Fruit fly (Drosophila melanogaster): ENCODE results near the gene CG12375.

The CG12375 gene

DNA sequence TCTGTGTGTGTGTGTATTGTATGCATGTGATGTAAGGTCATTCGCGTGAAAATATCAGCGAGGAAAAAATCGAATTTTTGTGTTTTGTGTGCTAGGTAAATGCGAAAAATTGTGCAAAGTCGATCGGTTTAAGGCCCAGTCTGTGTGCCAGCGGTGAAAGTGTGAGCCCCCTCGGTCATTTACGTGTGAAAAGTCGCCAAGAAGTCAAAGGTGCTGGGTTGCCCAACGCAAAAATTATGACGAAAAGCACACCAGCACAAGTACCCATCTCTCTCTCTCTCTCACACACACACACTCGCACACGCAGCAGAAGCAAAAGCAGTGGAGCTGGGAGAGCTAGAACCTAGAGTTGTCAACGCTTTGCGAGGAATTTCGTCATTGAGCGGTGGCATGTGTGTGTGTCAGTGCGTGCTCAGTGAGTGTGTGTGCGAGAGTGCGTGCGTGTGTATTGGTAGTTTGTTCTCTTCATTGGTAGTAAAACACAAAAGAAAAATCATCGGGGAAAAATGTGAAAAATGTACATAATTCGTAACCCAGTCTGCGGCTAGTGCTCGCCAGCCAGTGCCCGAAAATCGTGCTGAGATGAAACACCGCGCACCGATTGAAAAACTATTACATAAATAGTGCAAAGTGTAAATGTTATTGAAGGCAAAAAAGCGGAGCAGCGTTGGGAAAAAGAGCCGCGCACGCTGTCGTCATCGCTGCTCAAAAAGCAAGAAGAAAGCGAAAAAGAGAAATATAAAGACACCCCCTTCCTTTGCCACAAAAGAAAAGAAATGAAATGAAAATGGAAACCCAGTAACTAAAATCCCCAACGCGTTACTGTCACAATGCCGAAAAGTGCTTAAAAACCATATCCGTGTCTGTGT is 43.0 kb downstream of the CG12375 start (continued):
- TF ChIP-seq ERR (GFP tag; optimal IDR thresholded peaks at IDR 0.05), result no peak

DNA sequence CACCGCTTCAGTTG is 43.5 kb downstream of the CG12375 start, which contains the start of gene Bsg:
Gene Bsg (plus strand): TSS at position 8 of the 14 bp plus-strand sequence.
- TF ChIP-seq Doc3 (GFP tag; IDR thresholded peaks at IDR 0.05; ENCODE audit: partially characterized antibody) (peak; percentile 27; the same call in 1 of the 3 replicates), bowl (GFP tag; IDR thresholded peaks at IDR 0.05) (no peak)

DNA sequence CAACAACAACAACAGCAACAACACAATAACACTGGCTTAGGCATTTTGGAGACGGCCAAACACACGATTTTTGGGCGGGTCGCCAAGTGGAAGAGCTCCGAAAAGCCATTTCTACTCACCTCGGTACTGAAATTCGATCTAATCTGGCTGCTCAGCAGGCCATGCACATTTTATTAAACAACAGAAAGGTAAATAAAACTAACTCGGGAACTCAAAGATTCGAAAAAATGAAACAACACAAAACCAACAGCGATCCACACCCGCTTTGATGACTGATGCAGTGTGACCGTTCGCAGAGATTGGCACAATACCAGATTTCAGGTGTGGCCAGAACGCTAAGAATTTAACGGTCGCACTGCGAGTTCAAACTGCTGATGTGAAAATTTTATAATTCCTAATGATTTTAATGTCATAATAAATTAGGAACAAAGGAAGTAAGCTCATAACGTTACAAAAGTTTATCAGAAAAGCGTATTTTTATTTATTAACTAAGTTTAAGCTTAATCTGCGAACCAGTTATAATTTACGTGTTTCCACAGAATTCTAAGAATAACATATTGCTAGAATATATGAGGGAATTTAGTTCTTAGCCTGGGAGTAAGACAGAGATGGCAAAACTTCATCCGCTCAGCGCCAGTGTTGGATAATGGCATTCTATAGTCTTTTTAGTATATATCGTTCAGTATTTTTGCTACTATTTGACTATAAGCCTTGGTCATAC is 43.8 kb downstream of the CG12375 start, which contains the start of gene Mcr:
Gene Mcr (minus strand): TSS at position 291 of the 721 bp plus-strand sequence.
- peak; percentile 21; the same call in 1 of the 2 replicates for TF ChIP-seq Drgx (GFP tag; IDR thresholded peaks at IDR 0.05)
- TF ChIP-seq Ets97D (GFP tag; optimal IDR thresholded peaks at IDR 0.05), result peak; percentile 75
- TF ChIP-seq zfh2 (GFP tag; optimal IDR thresholded peaks at IDR 0.05), result peak; percentile 11
- peak; percentile 28 for TF ChIP-seq Bgb (GFP tag; IDR thresholded peaks at IDR 0.05; ENCODE audit: partially characterized antibody)
- peak; percentile 31 for TF ChIP-seq CG12391 (tag; optimal IDR thresholded peaks at IDR 0.05)
- TF ChIP-seq gem (tag; optimal IDR thresholded peaks at IDR 0.05), result peak; percentile 28
- TF ChIP-seq CG15696 (tag; optimal IDR thresholded peaks at IDR 0.05), result no peak
- TF ChIP-seq CG10321 (GFP tag; IDR thresholded peaks at IDR 0.05), result peak; percentile 53; the same call in 1 of the 2 replicates
- TF ChIP-seq Opbp (GFP tag; IDR thresholded peaks at IDR 0.05; ENCODE audit: partially characterized antibody), result peak; percentile 50; the same call in 1 of the 3 replicates
- TF ChIP-seq hth (optimal IDR thresholded peaks at IDR 0.05), result no peak
- peak; percentile 7 for TF ChIP-seq grau (tag; optimal IDR thresholded peaks at IDR 0.05)
- no peak for TF ChIP-seq CG6689 (GFP tag; IDR thresholded peaks at IDR 0.05)
- TF ChIP-seq mam (GFP tag; optimal IDR thresholded peaks at IDR 0.05), result peak; percentile 18
- peak; percentile 26 for TF ChIP-seq CG12104 (GFP tag; optimal IDR thresholded peaks at IDR 0.05)
- TF ChIP-seq vvl (GFP tag; IDR thresholded peaks at IDR 0.05), result 0 out of 2 replicates have a peak, but pooled peaks have one; percentile 26
- peak; percentile 60 for TF ChIP-seq MESR4 (GFP tag; optimal IDR thresholded peaks at IDR 0.05)
- TF ChIP-seq BtbVII (GFP tag; optimal IDR thresholded peaks at IDR 0.05), result no peak
- TF ChIP-seq CG7786 (GFP tag; optimal IDR thresholded peaks at IDR 0.05), result peak; percentile 11
- TF ChIP-seq btn (GFP tag; optimal IDR thresholded peaks at IDR 0.05), result peak; percentile 2
- no peak for TF ChIP-seq CG33557 (GFP tag; optimal IDR thresholded peaks at IDR 0.05)
- TF ChIP-seq NC2α (GFP tag; optimal IDR thresholded peaks at IDR 0.05), result no peak
- TF ChIP-seq Hsf (GFP tag; optimal IDR thresholded peaks at IDR 0.05), result peak; percentile 19
- TF ChIP-seq ems (GFP tag; optimal IDR thresholded peaks at IDR 0.05), result peak; percentile 8
- no peak for TF ChIP-seq CG10147 (GFP tag; optimal IDR thresholded peaks at IDR 0.05)
- peak; percentile 34; the same call in 1 of the 2 replicates for TF ChIP-seq CG42726 (GFP tag; IDR thresholded peaks at IDR 0.05; ENCODE audit: partially characterized antibody)
- peak; percentile 13; the same call in 1 of the 3 replicates for TF ChIP-seq CG34422 (GFP tag; IDR thresholded peaks at IDR 0.05)
- TF ChIP-seq Xbp1 (GFP tag; optimal IDR thresholded peaks at IDR 0.05), result peak; percentile 33
- TF ChIP-seq Dip3 (GFP tag; optimal IDR thresholded peaks at IDR 0.05), result peak; percentile 26
- TF ChIP-seq ssp (GFP tag; IDR thresholded peaks at IDR 0.05), result peak; percentile 29; the same call in 1 of the 2 replicates
- no peak for TF ChIP-seq tll (GFP tag; optimal IDR thresholded peaks at IDR 0.05)
- peak; percentile 48 for TF ChIP-seq nmo (GFP tag; optimal IDR thresholded peaks at IDR 0.05)
- 0 out of 2 replicates have a peak, but pooled peaks have one; percentile 26 for TF ChIP-seq sisA (GFP tag; IDR thresholded peaks at IDR 0.05)
- no peak for TF ChIP-seq crol (GFP tag; IDR thresholded peaks at IDR 0.05)
- peak; percentile 57 for TF ChIP-seq unc-4 (GFP tag; IDR thresholded peaks at IDR 0.05; ENCODE audit: partially characterized antibody)
- peak; percentile 28 for TF ChIP-seq sens (GFP tag)
- TF ChIP-seq Pdp1 (GFP tag; optimal IDR thresholded peaks at IDR 0.05), result peak in 1 of 2 experiments; percentile 42
- TF ChIP-seq Sin3A (optimal IDR thresholded peaks at IDR 0.05), result peak; percentile 85
- no peak for TF ChIP-seq grn (GFP tag; optimal IDR thresholded peaks at IDR 0.05)
- TF ChIP-seq Mes4 (GFP tag; optimal IDR thresholded peaks at IDR 0.05), result no peak
- no peak for TF ChIP-seq lov (optimal IDR thresholded peaks at IDR 0.05)
- TF ChIP-seq lov (GFP tag; IDR thresholded peaks at IDR 0.05), result 0 out of 3 replicates have a peak, but pooled peaks have one; percentile 36
- TF ChIP-seq stwl (tag; optimal IDR thresholded peaks at IDR 0.05), result peak; percentile 64
